Fruit fly (Drosophila melanogaster) whole organism, pupa: ENCODE measurements around the gene Nrx-IV.

Experiments
- CG12605 ChIP-seq: fragments of 200-800 bp; sonication (Bioruptor generic); IDR thresholded peaks from 2 replicates; pipeline ENCODE4 v1.3.6; 2022; ENCODE audit warnings: missing biosample characterization, missing genetic modification characterization
- CG4496 ChIP-seq: fragments of 200-800 bp; sonication (Bioruptor generic); IDR thresholded peaks from 3 replicates; pipeline ENCODE4 v1.3.6; 2022; ENCODE audit warnings: missing biosample characterization, missing genetic modification characterization
- EcR ChIP-seq: fragments of 200-800 bp; sonication (Bioruptor generic); optimal IDR thresholded peaks from 3 replicates; lab custom pipeline; 2019; ENCODE audit warnings: missing biosample characterization, missing genetic modification characterization, mild to moderate bottlenecking, moderate library complexity, missing genetic modification reagents

DNA sequence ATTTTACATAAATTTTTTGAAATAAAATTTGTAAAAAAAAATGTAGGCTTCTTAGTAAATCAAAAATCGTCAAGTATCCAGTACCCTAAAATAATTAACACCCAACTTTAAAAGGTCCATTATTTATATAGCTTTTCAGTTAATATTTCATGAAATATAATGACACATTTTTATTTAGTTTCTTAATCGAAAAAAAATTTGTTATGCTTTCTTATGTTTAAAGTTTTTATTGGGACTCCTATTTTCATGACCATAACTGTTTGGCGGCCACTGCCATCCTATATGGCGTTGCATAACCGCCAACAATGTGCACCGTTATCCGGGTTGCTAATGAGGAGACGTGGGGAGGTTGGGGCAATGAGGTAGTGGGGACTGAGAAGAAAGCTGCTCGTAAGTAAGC is 37.8 kb upstream of the Nrx-IV start:
- TF ChIP-seq EcR (no peak), CG12605 (GFP tag; lab: Robert Waterston, UW) (no peak), CG4496 (GFP tag; lab: Robert Waterston, UW) (no peak)
